Worm (Caenorhabditis elegans): ENCODE results near the gene F25E5.16.

- TF ChIP-seq C38D4.7 (GFP tag; optimal IDR thresholded peaks at IDR 0.05) (no peak), ahr-1 (tag; optimal IDR thresholded peaks at IDR 0.05) (no peak), fkh-10 (GFP tag; optimal IDR thresholded peaks at IDR 0.05) (no peak)
Observed at ce11 chrV:7476766-7477165, 38.7 kb downstream of the F25E5.16 start, which contains the start of gene srh-125.
